Fruit fly (Drosophila melanogaster) whole organism, prepupa: ENCODE data around the gene MFS10.
A peak's percentile ranks its signal among the peaks of the same experiment; 100 is the strongest.

Experiments
- Blimp-1 ChIP-seq: fragments of 200-800 bp; sonication (Bioruptor generic); optimal IDR thresholded peaks from 3 replicates; lab custom pipeline; 2017; ENCODE audit warnings: missing biosample characterization, missing genetic modification characterization, mild to moderate bottlenecking, moderate library complexity, missing genetic modification reagents
- CG10631 ChIP-seq: fragments of 200-800 bp; sonication (Bioruptor generic); optimal IDR thresholded peaks from 2 replicates; lab custom pipeline; 2016; ENCODE audit warnings: missing biosample characterization, missing genetic modification characterization
- CG11294 ChIP-seq: fragments of 200-800 bp; sonication (Bioruptor generic); IDR thresholded peaks from 2 replicates; pipeline ENCODE4 v1.3.6; 2022; ENCODE audit warnings: missing biosample characterization, missing genetic modification characterization
- CG11762 ChIP-seq: fragments of 200-800 bp; sonication (Bioruptor generic); optimal IDR thresholded peaks from 3 replicates; lab custom pipeline; 2016; ENCODE audit warnings: missing biosample characterization, missing genetic modification characterization; ENCODE audit not compliant: insufficient read depth
- CG11902 ChIP-seq: fragments of 200-800 bp; sonication (Bioruptor generic); optimal IDR thresholded peaks from 3 replicates; lab custom pipeline; 2016; ENCODE audit warnings: missing biosample characterization, missing genetic modification characterization
- CG15336 ChIP-seq: fragments of 200-800 bp; sonication (Bioruptor generic); IDR thresholded peaks from 2 replicates; pipeline ENCODE4 v1.3.6; 2022; ENCODE audit warnings: missing biosample characterization, missing genetic modification characterization
- CG1621 ChIP-seq: fragments of 200-800 bp; sonication (Bioruptor generic); optimal IDR thresholded peaks from 3 replicates; lab custom pipeline; 2018; ENCODE audit warnings: missing biosample characterization, mild to moderate bottlenecking, missing genetic modification characterization
- CG3032 ChIP-seq: fragments of 200-800 bp; optimal IDR thresholded peaks from 2 replicates; lab custom pipeline; 2019; ENCODE audit warnings: missing biosample characterization, mild to moderate bottlenecking, missing genetic modification characterization, moderate library complexity
- CG31627 ChIP-seq: fragments of 200-800 bp; sonication (Bioruptor generic); optimal IDR thresholded peaks from 3 replicates; lab custom pipeline; 2016; ENCODE audit warnings: missing biosample characterization, missing genetic modification characterization
- CG32006 ChIP-seq: fragments of 200-800 bp; sonication (Bioruptor generic); optimal IDR thresholded peaks from 3 replicates; lab custom pipeline; 2017; ENCODE audit warnings: missing biosample characterization, mild to moderate bottlenecking, missing genetic modification characterization
- CG34406 ChIP-seq: fragments of 200-800 bp; sonication (Bioruptor generic); optimal IDR thresholded peaks from 3 replicates; lab custom pipeline; 2016; ENCODE audit warnings: missing biosample characterization, missing genetic modification characterization
- CG6276 ChIP-seq: fragments of 200-800 bp; sonication (Bioruptor generic); optimal IDR thresholded peaks from 2 replicates; lab custom pipeline; 2017; ENCODE audit warnings: missing biosample characterization, mild to moderate bottlenecking, missing genetic modification characterization
- CG6808 ChIP-seq: fragments of 200-800 bp; sonication (Bioruptor generic); optimal IDR thresholded peaks from 3 replicates; lab custom pipeline; 2017; ENCODE audit warnings: missing biosample characterization, missing genetic modification characterization, mild to moderate bottlenecking, moderate library complexity, missing genetic modification reagents
- CG6854 ChIP-seq: fragments of 200-800 bp; sonication (Bioruptor generic); optimal IDR thresholded peaks from 2 replicates; lab custom pipeline; 2017; ENCODE audit warnings: missing biosample characterization, mild to moderate bottlenecking, missing genetic modification characterization
- CG7368 ChIP-seq: fragments of 200-800 bp; sonication (Bioruptor generic); optimal IDR thresholded peaks from 3 replicates; lab custom pipeline; 2016; ENCODE audit warnings: missing biosample characterization, missing genetic modification characterization
- CG8119 ChIP-seq: fragments of 200-800 bp; sonication (Bioruptor generic); IDR thresholded peaks from 3 replicates; pipeline ENCODE4 v1.3.6; 2022; ENCODE audit warnings: missing biosample characterization, missing genetic modification characterization
- CG8632 ChIP-seq: fragments of 200-800 bp; sonication (Bioruptor generic); optimal IDR thresholded peaks from 3 replicates; lab custom pipeline; 2016; ENCODE audit warnings: missing biosample characterization, missing genetic modification characterization
- CG9139 ChIP-seq: fragments of 200-800 bp; sonication (Bioruptor generic); optimal IDR thresholded peaks from 3 replicates; lab custom pipeline; 2017; ENCODE audit warnings: missing biosample characterization, mild to moderate bottlenecking, missing genetic modification characterization
- Eip75B ChIP-seq: fragments of 200-800 bp; sonication (Bioruptor generic); optimal IDR thresholded peaks from 3 replicates; lab custom pipeline; 2016; ENCODE audit warnings: missing biosample characterization, missing genetic modification characterization
- Eip78C ChIP-seq: fragments of 200-800 bp; sonication (Bioruptor generic); peaks from one replicate; lab custom pipeline; 2016; ENCODE audit warnings: missing biosample characterization, missing genetic modification characterization
- Ets21C ChIP-seq: fragments of 200-800 bp; sonication (Bioruptor generic); optimal IDR thresholded peaks from 3 replicates; lab custom pipeline; 2016; ENCODE audit warnings: missing biosample characterization, missing genetic modification characterization
- Hr4 ChIP-seq: fragments of 200-800 bp; sonication (Bioruptor generic); optimal IDR thresholded peaks from 3 replicates; lab custom pipeline; 2016; ENCODE audit warnings: missing biosample characterization, missing genetic modification characterization
- Lpt ChIP-seq: fragments of 200-800 bp; sonication (Bioruptor generic); optimal IDR thresholded peaks from 3 replicates; lab custom pipeline; 2016; ENCODE audit warnings: missing biosample characterization, missing genetic modification characterization
- Met ChIP-seq: fragments of 200-800 bp; sonication (Bioruptor generic); optimal IDR thresholded peaks from 3 replicates; lab custom pipeline; 2016; ENCODE audit warnings: missing biosample characterization, missing genetic modification characterization
- OdsH ChIP-seq: fragments of 200-800 bp; sonication (Bioruptor generic); optimal IDR thresholded peaks from 3 replicates; lab custom pipeline; 2016; ENCODE audit warnings: missing biosample characterization, missing genetic modification characterization
- Sox102F ChIP-seq: fragments of 200-800 bp; sonication (Bioruptor generic); optimal IDR thresholded peaks from 2 replicates; lab custom pipeline; 2016; ENCODE audit warnings: missing biosample characterization, mild to moderate bottlenecking, missing genetic modification characterization
- Sox14 ChIP-seq: fragments of 200-800 bp; sonication (Bioruptor generic); optimal IDR thresholded peaks from 3 replicates; lab custom pipeline; 2016; ENCODE audit warnings: missing biosample characterization, missing genetic modification characterization
- Sox15 ChIP-seq: fragments of 200-800 bp; sonication (Bioruptor generic); optimal IDR thresholded peaks from 3 replicates; lab custom pipeline; 2016; ENCODE audit warnings: missing biosample characterization, missing genetic modification characterization
- cyc ChIP-seq: fragments of 200-800 bp; sonication (Bioruptor generic); optimal IDR thresholded peaks from 3 replicates; lab custom pipeline; 2016; ENCODE audit warnings: missing biosample characterization, missing genetic modification characterization
- dsx ChIP-seq: fragments of 200-800 bp; optimal IDR thresholded peaks from 3 replicates; lab custom pipeline; 2019; ENCODE audit warnings: missing biosample characterization, mild to moderate bottlenecking, missing genetic modification characterization, moderate library complexity; ENCODE audit not compliant: poor library complexity, severe bottlenecking
- eg ChIP-seq: fragments of 200-800 bp; sonication (Bioruptor generic); IDR thresholded peaks from 3 replicates; pipeline ENCODE4 v1.3.6; 2022; ENCODE audit warnings: missing biosample characterization, missing genetic modification characterization
- esn ChIP-seq: fragments of 200-800 bp; sonication (Bioruptor generic); optimal IDR thresholded peaks from 2 replicates; lab custom pipeline; 2016; ENCODE audit warnings: missing biosample characterization, mild to moderate bottlenecking, missing genetic modification characterization, moderate library complexity
- fd59A ChIP-seq: fragments of 200-800 bp; sonication (Bioruptor generic); optimal IDR thresholded peaks from 2 replicates; lab custom pipeline; 2017; ENCODE audit warnings: missing biosample characterization, mild to moderate bottlenecking, missing genetic modification characterization, missing genetic modification reagents
- lz ChIP-seq: fragments of 200-800 bp; sonication (Bioruptor generic); optimal IDR thresholded peaks from 3 replicates; lab custom pipeline; 2016; ENCODE audit warnings: missing biosample characterization, missing genetic modification characterization
- net ChIP-seq: fragments of 200-800 bp; sonication (Bioruptor generic); optimal IDR thresholded peaks from 3 replicates; lab custom pipeline; 2016; ENCODE audit warnings: missing biosample characterization, missing genetic modification characterization
- pdm3 ChIP-seq: fragments of 200-800 bp; sonication (Bioruptor generic); optimal IDR thresholded peaks from 3 replicates; lab custom pipeline; 2016; ENCODE audit warnings: missing biosample characterization, missing genetic modification characterization
- spab ChIP-seq: fragments of 200-800 bp; sonication (Bioruptor generic); optimal IDR thresholded peaks from 2 replicates; lab custom pipeline; 2017; ENCODE audit warnings: missing biosample characterization, mild to moderate bottlenecking, missing genetic modification characterization, missing genetic modification reagents
- ss ChIP-seq, 2 experiments: fragments of 200-800 bp; sonication (Bioruptor generic); optimal IDR thresholded peaks; 2 replicates in 1 of 2; 3 replicates in 1 of 2; lab custom pipeline; 2017 to 2018; ENCODE audit warnings: mild to moderate bottlenecking in 2 of 2, missing biosample characterization in 2 of 2, missing genetic modification characterization in 2 of 2, moderate library complexity in 1 of 2
- svp ChIP-seq: fragments of 200-800 bp; sonication (Bioruptor generic); peaks from one replicate; lab custom pipeline; 2016; ENCODE audit warnings: missing biosample characterization, missing genetic modification characterization
- topi ChIP-seq: fragments of 200-800 bp; sonication (Bioruptor generic); optimal IDR thresholded peaks from 3 replicates; lab custom pipeline; 2016; ENCODE audit warnings: missing biosample characterization, missing genetic modification characterization

MFS10 gene

dm6 chrX:13108144-13108824 is 20.5 kb upstream of the MFS10 start, which contains the start of gene Fer3HCH (continued):
- no peak for TF ChIP-seq dsx (GFP tag; lab: Kevin White, UChicago)
- TF ChIP-seq CG32006 (GFP tag; lab: Kevin White, UChicago) = peak; percentile 7
- TF ChIP-seq CG9139 (GFP tag; lab: Kevin White, UChicago) = no peak
- TF ChIP-seq, all 60 proteins: peak for 12

dm6 chrX:13109583-13110126 is 19.2 kb upstream of the MFS10 start:
- 0 out of 3 replicates have a peak, but pooled peaks have one; percentile 13 for TF ChIP-seq eg
- TF ChIP-seq net (GFP tag; lab: Kevin White, UChicago) = no peak
- TF ChIP-seq CG15336 (GFP tag; lab: Robert Waterston, UW) = 0 out of 2 replicates have a peak, but pooled peaks have one; percentile 19
- TF ChIP-seq esn (GFP tag; lab: Kevin White, UChicago) = peak; percentile 14
- TF ChIP-seq svp (GFP tag; lab: Kevin White, UChicago) = peak; percentile 32
- TF ChIP-seq, all 60 proteins: peak for 4

- TF ChIP-seq dsx (GFP tag; lab: Kevin White, UChicago) (peak; percentile 40), ss (GFP tag; optimal IDR thresholded peaks at IDR 0.05; lab: Kevin White, UChicago) (peak; percentile 64 to 72), Eip78C (GFP tag; lab: Kevin White, UChicago) (peak; percentile 58), CG8119 (peak; percentile 75), Eip75B (GFP tag; lab: Kevin White, UChicago) (peak; percentile 16), lz (GFP tag; lab: Kevin White, UChicago) (no peak), CG7368 (GFP tag; lab: Kevin White, UChicago) (no peak), CG34406 (GFP tag; lab: Kevin White, UChicago) (peak; percentile 11), CG6854 (GFP tag; lab: Kevin White, UChicago) (peak; percentile 53), pdm3 (no peak), CG6808 (GFP tag; lab: Kevin White, UChicago) (peak; percentile 44), OdsH (GFP tag; lab: Kevin White, UChicago) (no peak), Blimp-1 (GFP tag; lab: Kevin White, UChicago) (peak; percentile 28), CG8632 (GFP tag; lab: Kevin White, UChicago) (no peak), CG15336 (GFP tag; lab: Robert Waterston, UW) (peak; percentile 68), Lpt (GFP tag; lab: Kevin White, UChicago) (no peak), CG6276 (GFP tag; lab: Kevin White, UChicago) (peak; percentile 67), CG9139 (GFP tag; lab: Kevin White, UChicago) (peak; percentile 33), CG1621 (tag; lab: Kevin White, UChicago) (peak; percentile 15)
Measured at dm6 chrX:13111832-13112231, 17.0 kb upstream of the MFS10 start.

- TF ChIP-seq cyc (GFP tag; lab: Kevin White, UChicago) (no peak), net (GFP tag; lab: Kevin White, UChicago) (no peak), CG9139 (GFP tag; lab: Kevin White, UChicago) (no peak), spab (GFP tag; lab: Kevin White, UChicago) (no peak), CG3032 (no peak), CG31627 (no peak), Blimp-1 (GFP tag; lab: Kevin White, UChicago) (no peak), CG10631 (no peak), CG11294 (GFP tag; lab: Robert Waterston, UW) (no peak), CG1621 (tag; lab: Kevin White, UChicago) (no peak), Sox102F (GFP tag; lab: Kevin White, UChicago) (no peak), Sox14 (GFP tag; lab: Kevin White, UChicago) (no peak), topi (GFP tag; lab: Kevin White, UChicago) (peak; percentile 7), Eip75B (GFP tag; lab: Kevin White, UChicago) (peak; percentile 7), CG11902 (GFP tag; lab: Kevin White, UChicago) (no peak), Met (GFP tag; lab: Kevin White, UChicago) (peak; percentile 33), Eip78C (GFP tag; lab: Kevin White, UChicago) (no peak), Ets21C (no peak), Sox15 (GFP tag; lab: Kevin White, UChicago) (no peak), CG15336 (GFP tag; lab: Robert Waterston, UW) (no peak; the same call in 1 of the 2 replicates), Lpt (GFP tag; lab: Kevin White, UChicago) (no peak), fd59A (GFP tag; lab: Kevin White, UChicago) (no peak), CG11762 (no peak), CG6276 (GFP tag; lab: Kevin White, UChicago) (no peak), CG32006 (GFP tag; lab: Kevin White, UChicago) (peak; percentile 24), Hr4 (GFP tag; lab: Kevin White, UChicago) (no peak), ss (GFP tag; optimal IDR thresholded peaks at IDR 0.05; lab: Kevin White, UChicago) (peak in 1 of 2 experiments; percentile 20), OdsH (GFP tag; lab: Kevin White, UChicago) (no peak)
Measured at dm6 chrX:13112238-13112829, 16.5 kb upstream of the MFS10 start, which contains the start of gene Chpf. Gene Chpf, minus strand, starts transcription at chrX:13112462.
